Worm (Caenorhabditis elegans): Measurements from ENCODE around the gene Y39B6A.69.

The Y39B6A.69 gene

ce11 chrV:19119260-19119659 is 33.0 kb downstream of the Y39B6A.69 start, which contains the start of gene Y39B6A.13 (continued):
- TF ChIP-seq pqm-1 (tag; optimal IDR thresholded peaks at IDR 0.05): no peak
- TF ChIP-seq skn-1 (tag; optimal IDR thresholded peaks at IDR 0.05): peak; percentile 39

ce11 chrV:19118312-19118711 is 33.9 kb downstream of the Y39B6A.69 start, which contains the start of gene pro-3:
Gene pro-3, minus strand, starts transcription at chrV:19118412.
- TF ChIP-seq rnt-1 (tag; optimal IDR thresholded peaks at IDR 0.05): no peak
- TF ChIP-seq aly-2 (tag; optimal IDR thresholded peaks at IDR 0.05): no peak
- no peak for TF ChIP-seq ceh-90 (tag; optimal IDR thresholded peaks at IDR 0.05)
- TF ChIP-seq egl-13 (tag; optimal IDR thresholded peaks at IDR 0.05): no peak
- TF ChIP-seq nhr-84 (tag; optimal IDR thresholded peaks at IDR 0.05): no peak
- TF ChIP-seq blmp-1 (tag; optimal IDR thresholded peaks at IDR 0.05): no peak
- no peak for TF ChIP-seq Y116A8C.19 (tag; optimal IDR thresholded peaks at IDR 0.05; ENCODE audit: borderline replicate concordance)
- no peak for TF ChIP-seq efl-3 (GFP tag; optimal IDR thresholded peaks at IDR 0.05)
- no peak for TF ChIP-seq C34B4.2 (tag; optimal IDR thresholded peaks at IDR 0.05)
- TF ChIP-seq C16A3.4 (tag; optimal IDR thresholded peaks at IDR 0.05): no peak
- no peak for TF ChIP-seq nhr-90 (tag; optimal IDR thresholded peaks at IDR 0.05; ENCODE audit: poor library complexity)
- no peak for TF ChIP-seq sptf-1 (tag; optimal IDR thresholded peaks at IDR 0.05)
- no peak for TF ChIP-seq F16B12.6 (tag; optimal IDR thresholded peaks at IDR 0.05)
- no peak for TF ChIP-seq swsn-7 (tag; optimal IDR thresholded peaks at IDR 0.05)
- TF ChIP-seq irx-1 (tag; optimal IDR thresholded peaks at IDR 0.05): no peak
- TF ChIP-seq ces-1 (GFP tag; optimal IDR thresholded peaks at IDR 0.05): no peak

- TF ChIP-seq fkh-10 (GFP tag; optimal IDR thresholded peaks at IDR 0.05): no peak
- no peak for TF ChIP-seq zag-1 (tag; optimal IDR thresholded peaks at IDR 0.05)
- no peak for TF ChIP-seq unc-86 (tag; optimal IDR thresholded peaks at IDR 0.05)
- TF ChIP-seq ceh-82 (tag; optimal IDR thresholded peaks at IDR 0.05): no peak
- TF ChIP-seq snu-23 (GFP tag; optimal IDR thresholded peaks at IDR 0.05): no peak
- no peak for TF ChIP-seq hpl-2 (GFP tag; optimal IDR thresholded peaks at IDR 0.05)
- no peak for TF ChIP-seq C34B4.2 (tag; optimal IDR thresholded peaks at IDR 0.05)
- TF ChIP-seq mdl-1 (tag; optimal IDR thresholded peaks at IDR 0.05): no peak
- no peak for TF ChIP-seq blmp-1 (tag; optimal IDR thresholded peaks at IDR 0.05)
- no peak for TF ChIP-seq fos-1 (tag; optimal IDR thresholded peaks at IDR 0.05)
These were observed 35.3 kb downstream of the Y39B6A.69 start for ce11 chrV:19116872-19117372.

ce11 chrV:19107065-19107464 is 45.2 kb downstream of the Y39B6A.69 start:
- no peak for TF ChIP-seq ceh-63 (GFP tag; optimal IDR thresholded peaks at IDR 0.05)
- TF ChIP-seq pax-3 (tag; optimal IDR thresholded peaks at IDR 0.05): no peak
- TF ChIP-seq Y116A8C.19 (tag; optimal IDR thresholded peaks at IDR 0.05; ENCODE audit: borderline replicate concordance): no peak
- no peak for TF ChIP-seq nhr-11 (tag; optimal IDR thresholded peaks at IDR 0.05)
- no peak for TF ChIP-seq tbx-2 (tag; optimal IDR thresholded peaks at IDR 0.05)
- TF ChIP-seq zip-4 (GFP tag; optimal IDR thresholded peaks at IDR 0.05): no peak
- no peak for TF ChIP-seq nhr-237 (tag; optimal IDR thresholded peaks at IDR 0.05)
- TF ChIP-seq unc-62 (GFP tag; optimal IDR thresholded peaks at IDR 0.05): no peak
- TF ChIP-seq F16B12.6 (tag; optimal IDR thresholded peaks at IDR 0.05): no peak

Measured in whole organism, L1 larva.